Worm (Caenorhabditis elegans): ENCODE measurements around the gene fbxa-165.
"Not testable (repeated sequence)": the region's sequence is repeated elsewhere in the genome, so short reads cannot be mapped to it uniquely, and the experiment has no call there.

ce11 chrII:1627783-1628182 lies 11.5 kb upstream of the fbxa-165 start, which contains the start of gene C08E3.15:
- TF ChIP-seq mel-28 (tag; optimal IDR thresholded peaks at IDR 0.05; ENCODE audit: borderline replicate concordance); pha-4 (tag; optimal IDR thresholded peaks at IDR 0.05); sea-2 (GFP tag; IDR thresholded peaks at IDR 0.05); nfya-2 (GFP tag; IDR thresholded peaks at IDR 0.05); F33H1.4 (GFP tag; IDR thresholded peaks at IDR 0.05); Y79H2A.3 (GFP tag; conservative IDR thresholded peaks at IDR 0.05); dpl-1 (GFP tag; optimal IDR thresholded peaks at IDR 0.05); repo-1 (tag; optimal IDR thresholded peaks at IDR 0.05); ztf-3 (GFP tag; optimal IDR thresholded peaks at IDR 0.05); dox-1 (GFP tag; IDR thresholded peaks at IDR 0.05); pbrm-1 (GFP tag; IDR thresholded peaks at IDR 0.05); nfyb-1 (GFP tag; IDR thresholded peaks at IDR 0.05): not testable (repeated sequence)

All from whole organism, young adult.